Fruit fly (Drosophila melanogaster): ENCODE results near the gene ogre.

The ogre gene

dm6 chrX:6985182-6985851 lies 5.8 kb downstream of the ogre start:
- peak; percentile 58 for TF ChIP-seq psq (GFP tag; optimal IDR thresholded peaks at IDR 0.05)
- TF ChIP-seq hth (optimal IDR thresholded peaks at IDR 0.05), result no peak
- peak; percentile 54 for TF ChIP-seq CG31224 (GFP tag; IDR thresholded peaks at IDR 0.05)
- TF ChIP-seq ken (GFP tag; IDR thresholded peaks at IDR 0.05), result 0 out of 3 replicates have a peak, but pooled peaks have one; percentile 63
- TF ChIP-seq CG7357 (GFP tag; IDR thresholded peaks at IDR 0.05), result peak; percentile 54; the same call in 1 of the 3 replicates
- TF ChIP-seq Eip74EF (GFP tag; optimal IDR thresholded peaks at IDR 0.05), result peak in 1 of 2 experiments; percentile 70
- TF ChIP-seq CG8359 (GFP tag; optimal IDR thresholded peaks at IDR 0.05; ENCODE audit: borderline replicate concordance), result peak; percentile 41
- TF ChIP-seq cwo (GFP tag; optimal IDR thresholded peaks at IDR 0.05), result peak; percentile 49
- TF ChIP-seq CG11247 (GFP tag; IDR thresholded peaks at IDR 0.05), result 0 out of 2 replicates have a peak, but pooled peaks have one; percentile 9
- TF ChIP-seq Hand (GFP tag; optimal IDR thresholded peaks at IDR 0.05), result peak; percentile 7
- TF ChIP-seq Bdp1 (GFP tag; optimal IDR thresholded peaks at IDR 0.05), result peak; percentile 46
- TF ChIP-seq pfk (GFP tag; optimal IDR thresholded peaks at IDR 0.05), result peak; percentile 83
- TF ChIP-seq CG13894 (tag; optimal IDR thresholded peaks at IDR 0.05), result peak; percentile 67
- peak; percentile 50 for TF ChIP-seq CG18619 (GFP tag; optimal IDR thresholded peaks at IDR 0.05)
- TF ChIP-seq pb (GFP tag; optimal IDR thresholded peaks at IDR 0.05), result peak; percentile 71
- TF ChIP-seq Dek (tag; optimal IDR thresholded peaks at IDR 0.05), result peak; percentile 44
- TF ChIP-seq CG10959 (GFP tag; IDR thresholded peaks at IDR 0.05), result peak; percentile 67
- TF ChIP-seq CG17612 (GFP tag; IDR thresholded peaks at IDR 0.05), result no peak
- peak; percentile 56 for TF ChIP-seq kay (GFP tag; optimal IDR thresholded peaks at IDR 0.05)
- TF ChIP-seq CG6791 (GFP tag; IDR thresholded peaks at IDR 0.05; ENCODE audit: partially characterized antibody), result peak; percentile 71; the same call in 2 of the 3 replicates
- peak; percentile 50 for TF ChIP-seq CG17802 (tag; optimal IDR thresholded peaks at IDR 0.05)
- TF ChIP-seq CG14860 (GFP tag; IDR thresholded peaks at IDR 0.05; ENCODE audit: partially characterized antibody), result peak; percentile 51; the same call in 1 of the 3 replicates
- no peak for TF ChIP-seq CG14441 (GFP tag; IDR thresholded peaks at IDR 0.05)
- TF ChIP-seq CG1602 (GFP tag; optimal IDR thresholded peaks at IDR 0.05), result peak; percentile 79
- peak; percentile 94 for TF ChIP-seq CG2712 (tag; optimal IDR thresholded peaks at IDR 0.05)
- peak; percentile 40; the same call in 1 of the 2 replicates for TF ChIP-seq wdn (GFP tag; IDR thresholded peaks at IDR 0.05)
- peak; percentile 89 for TF ChIP-seq Xrp1 (GFP tag; IDR thresholded peaks at IDR 0.05)
- peak; percentile 90 for TF ChIP-seq row (GFP tag; IDR thresholded peaks at IDR 0.05)
- peak; percentile 71 for TF ChIP-seq Sox100B (GFP tag; optimal IDR thresholded peaks at IDR 0.05)
- TF ChIP-seq dimm (GFP tag; IDR thresholded peaks at IDR 0.05), result 0 out of 2 replicates have a peak, but pooled peaks have one; percentile 30
- TF ChIP-seq BEAF-32 (GFP tag; optimal IDR thresholded peaks at IDR 0.05), result no peak
- no peak for TF ChIP-seq bowl (GFP tag; IDR thresholded peaks at IDR 0.05)
- no peak for TF ChIP-seq MESR4 (GFP tag; optimal IDR thresholded peaks at IDR 0.05)
- TF ChIP-seq Pdp1 (GFP tag; optimal IDR thresholded peaks at IDR 0.05), result peak; percentile 71 to 80
- TF ChIP-seq Camta (GFP tag; optimal IDR thresholded peaks at IDR 0.05), result peak; percentile 80
- TF ChIP-seq pan (optimal IDR thresholded peaks at IDR 0.05), result peak in 1 of 2 experiments; percentile 15
- TF ChIP-seq pan (GFP tag; optimal IDR thresholded peaks at IDR 0.05 in 1 of 2, IDR thresholded peaks at IDR 0.05 in 1 of 2), result peak in 1 of 2 experiments; percentile 66
- no peak for TF ChIP-seq Nf-YA (GFP tag; IDR thresholded peaks at IDR 0.05)
- peak; percentile 80 for TF ChIP-seq CG17361 (GFP tag; IDR thresholded peaks at IDR 0.05)
- peak; percentile 74 for TF ChIP-seq twi (tag; optimal IDR thresholded peaks at IDR 0.05)
- no peak for TF ChIP-seq caup (GFP tag; optimal IDR thresholded peaks at IDR 0.05; ENCODE audit: severe bottlenecking)
- peak; percentile 44 for TF ChIP-seq Fer3 (tag; optimal IDR thresholded peaks at IDR 0.05)
- TF ChIP-seq Atf6 (GFP tag; IDR thresholded peaks at IDR 0.05), result peak; percentile 36; the same call in 1 of the 2 replicates
- peak; percentile 42 for TF ChIP-seq CG15073 (GFP tag; optimal IDR thresholded peaks at IDR 0.05)
- peak; percentile 65 for TF ChIP-seq btn (GFP tag; optimal IDR thresholded peaks at IDR 0.05)
- peak; percentile 40 for TF ChIP-seq HLH54F (GFP tag; optimal IDR thresholded peaks at IDR 0.05)
- peak; percentile 43 for TF ChIP-seq NC2α (GFP tag; optimal IDR thresholded peaks at IDR 0.05)
- TF ChIP-seq ham (GFP tag; IDR thresholded peaks at IDR 0.05), result no peak
- peak; percentile 76 for TF ChIP-seq CG12236 (GFP tag; optimal IDR thresholded peaks at IDR 0.05)

All from whole organism, embryonic.